Fruit fly (Drosophila melanogaster) whole organism, embryonic: ENCODE measurements around the gene Ant2.
A peak's percentile ranks its signal among the peaks of the same experiment; 100 is the strongest.

Experiments used
- Adf1 ChIP-seq: fragments of 200-800 bp; sonication (Bioruptor generic); IDR thresholded peaks from 2 replicates; pipeline ENCODE4 v1.3.6; 2022; ENCODE audit warnings: missing biosample characterization, missing genetic modification characterization
- CG10267 ChIP-seq: fragments of 200-800 bp; sonication (Bioruptor generic); optimal IDR thresholded peaks from 2 replicates; lab custom pipeline; 2018; ENCODE audit warnings: missing biosample characterization, mild to moderate bottlenecking, missing genetic modification characterization, moderate library complexity
- CG10431 ChIP-seq: fragments of 200-800 bp; sonication (Bioruptor generic); optimal IDR thresholded peaks from 3 replicates; lab custom pipeline; 2018; ENCODE audit warnings: missing biosample characterization, mild to moderate bottlenecking, missing genetic modification characterization
- CG10959 ChIP-seq: fragments of 200-800 bp; sonication (Bioruptor generic); IDR thresholded peaks from 2 replicates; pipeline ENCODE4 v1.3.6; 2022; ENCODE audit warnings: missing biosample characterization, missing genetic modification characterization
- CG12769 ChIP-seq: fragments of 200-800 bp; sonication (Bioruptor generic); optimal IDR thresholded peaks from 2 replicates; lab custom pipeline; 2019; ENCODE audit warnings: missing biosample characterization, mild to moderate bottlenecking, missing genetic modification characterization, moderate library complexity
- CG14667 ChIP-seq: fragments of 200-800 bp; sonication (Bioruptor generic); IDR thresholded peaks from 2 replicates; pipeline ENCODE4 v1.3.6; 2022; ENCODE audit warnings: missing biosample characterization, missing genetic modification characterization
- CG15514 ChIP-seq: fragments of 200-800 bp; sonication (Bioruptor generic); optimal IDR thresholded peaks from 3 replicates; lab custom pipeline; 2017; ENCODE audit warnings: missing biosample characterization, missing genetic modification characterization, mild to moderate bottlenecking, moderate library complexity, missing genetic modification reagents
- CG16815 ChIP-seq: fragments of 200-800 bp; sonication (Bioruptor generic); optimal IDR thresholded peaks from 3 replicates; lab custom pipeline; 2017; ENCODE audit warnings: missing biosample characterization, mild to moderate bottlenecking, missing genetic modification characterization
- CG18262 ChIP-seq: fragments of 200-800 bp; optimal IDR thresholded peaks from 3 replicates; lab custom pipeline; 2019; ENCODE audit warnings: missing biosample characterization, mild to moderate bottlenecking, missing genetic modification characterization, moderate library complexity
- CG18764 ChIP-seq: fragments of 200-800 bp; sonication (Bioruptor generic); optimal IDR thresholded peaks from 3 replicates; lab custom pipeline; 2016; ENCODE audit warnings: missing biosample characterization, missing genetic modification characterization
- CG2116 ChIP-seq: fragments of 200-800 bp; sonication (Bioruptor generic); optimal IDR thresholded peaks from 3 replicates; lab custom pipeline; 2018; ENCODE audit warnings: missing biosample characterization, mild to moderate bottlenecking, missing genetic modification characterization
- CG31365 ChIP-seq: fragments of 200-800 bp; sonication (Bioruptor generic); optimal IDR thresholded peaks from 2 replicates; lab custom pipeline; 2018; ENCODE audit warnings: missing biosample characterization, mild to moderate bottlenecking, missing genetic modification characterization
- CG31441 ChIP-seq: fragments of 200-800 bp; sonication (Bioruptor generic); IDR thresholded peaks from 2 replicates; pipeline ENCODE4 v1.3.6; 2022; ENCODE audit warnings: missing biosample characterization, missing genetic modification characterization
- CG3407 ChIP-seq: fragments of 200-800 bp; sonication (Bioruptor generic); optimal IDR thresholded peaks from 2 replicates; lab custom pipeline; 2018; ENCODE audit warnings: missing biosample characterization, mild to moderate bottlenecking, missing genetic modification characterization
- CG4328 ChIP-seq: fragments of 200-800 bp; sonication (Bioruptor generic); optimal IDR thresholded peaks from 3 replicates; lab custom pipeline; 2017; ENCODE audit warnings: missing biosample characterization, missing genetic modification reagents, missing genetic modification characterization
- CG4404 ChIP-seq: fragments of 200-800 bp; sonication (Bioruptor generic); IDR thresholded peaks from 2 replicates; pipeline ENCODE4 v1.3.6; 2022; ENCODE audit warnings: missing biosample characterization, missing genetic modification characterization
- CG6813 ChIP-seq: fragments of 200-800 bp; sonication (Bioruptor generic); optimal IDR thresholded peaks from 2 replicates; lab custom pipeline; 2017; ENCODE audit warnings: missing biosample characterization, missing genetic modification characterization, mild to moderate bottlenecking, moderate library complexity, missing genetic modification reagents
- CG9797 ChIP-seq: fragments of 200-800 bp; sonication (Bioruptor generic); optimal IDR thresholded peaks from 3 replicates; lab custom pipeline; 2018; ENCODE audit warnings: missing biosample characterization, mild to moderate bottlenecking, missing genetic modification characterization
- CoRest ChIP-seq: fragments of 200-800 bp; sonication (Bioruptor generic); optimal IDR thresholded peaks from 3 replicates; lab custom pipeline; 2018; ENCODE audit warnings: missing biosample characterization, mild to moderate bottlenecking, missing genetic modification characterization, moderate library complexity
- D19A ChIP-seq: fragments of 200-800 bp; optimal IDR thresholded peaks from 3 replicates; lab custom pipeline; 2019; ENCODE audit warnings: missing biosample characterization, mild to moderate bottlenecking, missing genetic modification characterization, moderate library complexity
- E2f1 ChIP-seq: fragments of 200-800 bp; sonication (Bioruptor generic); IDR thresholded peaks from 2 replicates; pipeline ENCODE4 v1.3.6; 2022; ENCODE audit warnings: missing biosample characterization, missing genetic modification characterization
- Elba2 ChIP-seq: fragments of 200-800 bp; sonication (Bioruptor generic); optimal IDR thresholded peaks from 3 replicates; lab custom pipeline; 2016; ENCODE audit warnings: missing biosample characterization, missing genetic modification characterization
- H2.0 ChIP-seq: fragments of 200-800 bp; sonication (Bioruptor generic); IDR thresholded peaks from 2 replicates; pipeline ENCODE4 v1.3.6; 2022; ENCODE audit warnings: missing biosample characterization, missing genetic modification characterization
- HmgD ChIP-seq: fragments of 200-800 bp; sonication (Bioruptor generic); optimal IDR thresholded peaks from 3 replicates; lab custom pipeline; 2016; ENCODE audit warnings: missing biosample characterization, missing genetic modification characterization
- Hr51 ChIP-seq, 2 experiments: fragments of 200-800 bp; sonication (Bioruptor generic); optimal IDR thresholded peaks; 2 replicates in 1 of 2; 3 replicates in 1 of 2; lab custom pipeline; 2016 to 2018; ENCODE audit warnings: missing biosample characterization in 2 of 2, missing genetic modification characterization in 2 of 2, mild to moderate bottlenecking in 1 of 2, moderate library complexity in 1 of 2
- Lpt ChIP-seq: fragments of >200 bp; optimal IDR thresholded peaks from 2 replicates; lab custom pipeline; 2018; ENCODE audit warnings: missing biosample characterization, missing genetic modification characterization
- MESR4 ChIP-seq: fragments of 200-800 bp; sonication (Bioruptor generic); optimal IDR thresholded peaks from 2 replicates; lab custom pipeline; 2018; ENCODE audit warnings: missing biosample characterization, mild to moderate bottlenecking, missing genetic modification characterization, moderate library complexity
- Med ChIP-seq: fragments of 200-800 bp; sonication (Bioruptor generic); peaks from one replicate; lab custom pipeline; 2016; ENCODE audit warnings: missing biosample characterization, missing genetic modification characterization, mild to moderate bottlenecking, inconsistent platforms, moderate library complexity
- Meics ChIP-seq: fragments of 200-800 bp; sonication (Bioruptor generic); optimal IDR thresholded peaks from 2 replicates; lab custom pipeline; 2017; ENCODE audit warnings: missing biosample characterization, mild to moderate bottlenecking, missing genetic modification characterization
- NfI ChIP-seq: fragments of 200-800 bp; sonication (Bioruptor generic); optimal IDR thresholded peaks from 3 replicates; lab custom pipeline; 2018; ENCODE audit warnings: missing biosample characterization, mild to moderate bottlenecking, missing genetic modification characterization, moderate library complexity
- Sin3A ChIP-seq: fragments of >200 bp; optimal IDR thresholded peaks from 2 replicates; lab custom pipeline; 2018
- Sry-δ ChIP-seq: fragments of 200-800 bp; sonication (Bioruptor generic); optimal IDR thresholded peaks from 2 replicates; lab custom pipeline; 2016; ENCODE audit warnings: missing biosample characterization, missing genetic modification characterization
- amos ChIP-seq: fragments of 200-800 bp; sonication (Bioruptor generic); IDR thresholded peaks from 2 replicates; pipeline ENCODE4 v1.3.6; 2022; ENCODE audit warnings: missing biosample characterization, missing genetic modification characterization; ENCODE audit not compliant: partially characterized antibody
- bab2 ChIP-seq: fragments of 200-800 bp; sonication (Bioruptor generic); optimal IDR thresholded peaks from 2 replicates; lab custom pipeline; 2016; ENCODE audit warnings: missing biosample characterization, missing genetic modification characterization
- bigmax ChIP-seq: fragments of 200-800 bp; sonication (Bioruptor generic); optimal IDR thresholded peaks from 2 replicates; lab custom pipeline; 2018; ENCODE audit warnings: missing biosample characterization, mild to moderate bottlenecking, missing genetic modification characterization
- cato ChIP-seq: fragments of 200-800 bp; sonication (Bioruptor generic); optimal IDR thresholded peaks from 2 replicates; lab custom pipeline; 2016; ENCODE audit warnings: missing biosample characterization, missing genetic modification characterization, borderline replicate concordance
- ems ChIP-seq: fragments of 200-800 bp; sonication (Bioruptor generic); optimal IDR thresholded peaks from 3 replicates; lab custom pipeline; 2016; ENCODE audit warnings: missing biosample characterization, missing genetic modification characterization
- ftz-f1 ChIP-seq: fragments of 200-800 bp; sonication (Bioruptor generic); optimal IDR thresholded peaks from 2 replicates; lab custom pipeline; 2016; ENCODE audit warnings: missing biosample characterization, missing genetic modification characterization
- gfzf ChIP-seq: fragments of 200-800 bp; sonication (Bioruptor generic); optimal IDR thresholded peaks from 2 replicates; lab custom pipeline; 2016; ENCODE audit warnings: missing biosample characterization, mild to moderate bottlenecking, missing genetic modification characterization, moderate library complexity
- grau ChIP-seq: fragments of 200-800 bp; optimal IDR thresholded peaks from 3 replicates; lab custom pipeline; 2019; ENCODE audit warnings: missing biosample characterization, mild to moderate bottlenecking, missing genetic modification characterization, moderate library complexity
- grn ChIP-seq: fragments of 200-800 bp; sonication (Bioruptor generic); optimal IDR thresholded peaks from 3 replicates; lab custom pipeline; 2017; ENCODE audit warnings: missing biosample characterization, missing genetic modification characterization
- h ChIP-seq: fragments of >200 bp; optimal IDR thresholded peaks from 2 replicates; lab custom pipeline; 2017
- jigr1 ChIP-seq: fragments of 200-800 bp; sonication (Bioruptor generic); IDR thresholded peaks from 3 replicates; pipeline ENCODE4 v1.3.6; 2022; ENCODE audit warnings: missing biosample characterization, missing genetic modification characterization
- nerfin-1 ChIP-seq: fragments of 200-800 bp; sonication (Bioruptor generic); optimal IDR thresholded peaks from 3 replicates; lab custom pipeline; 2019; ENCODE audit warnings: missing biosample characterization, mild to moderate bottlenecking, missing genetic modification characterization, moderate library complexity
- onecut ChIP-seq: fragments of 200-800 bp; sonication (Bioruptor generic); IDR thresholded peaks from 2 replicates; pipeline ENCODE4 v1.3.6; 2022; ENCODE audit warnings: missing biosample characterization, missing genetic modification characterization
- pnt ChIP-seq: fragments of 200-800 bp; sonication (Bioruptor generic); optimal IDR thresholded peaks from 3 replicates; lab custom pipeline; 2016; ENCODE audit warnings: missing biosample characterization, missing genetic modification characterization
- row ChIP-seq: fragments of 200-800 bp; sonication (Bioruptor generic); IDR thresholded peaks from 3 replicates; pipeline ENCODE4 v1.3.6; 2022; ENCODE audit warnings: missing biosample characterization, missing genetic modification characterization
- sens ChIP-seq: fragments of 200-800 bp; sonication (Bioruptor generic); peaks from one replicate; lab custom pipeline; 2016; ENCODE audit warnings: missing biosample characterization, missing genetic modification characterization
- sens-2 ChIP-seq: fragments of 200-800 bp; sonication (Bioruptor generic); IDR thresholded peaks from 2 replicates; pipeline ENCODE4 v1.3.6; 2022; ENCODE audit warnings: missing biosample characterization, missing genetic modification characterization
- tap ChIP-seq: fragments of 200-800 bp; optimal IDR thresholded peaks from 3 replicates; lab custom pipeline; 2019; ENCODE audit warnings: missing biosample characterization, mild to moderate bottlenecking, missing genetic modification characterization, moderate library complexity
- tio ChIP-seq: fragments of 200-800 bp; sonication (Bioruptor generic); optimal IDR thresholded peaks from 2 replicates; lab custom pipeline; 2017; ENCODE audit warnings: missing biosample characterization, missing genetic modification characterization, inconsistent platforms
- twi ChIP-seq: fragments of 200-800 bp; optimal IDR thresholded peaks from 2 replicates; lab custom pipeline; 2019; ENCODE audit warnings: missing biosample characterization, mild to moderate bottlenecking, missing genetic modification characterization, moderate library complexity
- yki ChIP-seq: fragments of >200 bp; optimal IDR thresholded peaks from 3 replicates; lab custom pipeline; 2018

Gene Ant2

DNA sequence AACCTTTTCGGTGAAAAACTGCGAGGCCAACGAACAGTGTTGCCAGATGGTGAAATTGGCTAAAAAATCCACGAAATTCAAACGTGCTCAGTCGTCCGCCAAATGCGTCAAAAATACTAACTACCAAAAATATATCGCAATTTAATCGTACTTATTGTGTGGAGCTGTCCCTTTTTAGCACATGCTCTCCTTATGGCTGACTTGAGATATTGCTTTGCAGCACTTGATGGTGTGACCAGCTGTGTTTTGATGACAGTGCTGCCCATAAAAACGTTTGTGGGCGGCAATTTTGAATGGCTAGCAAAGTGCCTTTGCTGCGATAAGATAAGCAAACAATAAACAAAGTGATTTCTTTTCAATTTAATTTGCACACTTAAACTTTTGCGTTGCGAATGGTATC, 22.5 kb downstream of the Ant2 start, which contains the start of gene Tango5:
Gene Tango5 (minus strand): TSS at position 208 of the 400 bp plus-strand sequence.
- TF ChIP-seq H2.0: no peak
- TF ChIP-seq CG4404: no peak
- TF ChIP-seq Sin3A (lab: Kevin White, UChicago): peak; percentile 94
- TF ChIP-seq HmgD (GFP tag; lab: Kevin White, UChicago): peak; percentile 79
- TF ChIP-seq CG3407: no peak
- no peak for TF ChIP-seq tio (GFP tag; lab: Kevin White, UChicago)
- TF ChIP-seq ems (GFP tag; lab: Kevin White, UChicago): no peak
- no peak for TF ChIP-seq nerfin-1 (tag; lab: Kevin White, UChicago)
- no peak for TF ChIP-seq tap
- TF ChIP-seq grn (GFP tag; lab: Kevin White, UChicago): peak; percentile 51
- no peak for TF ChIP-seq MESR4 (GFP tag; lab: Kevin White, UChicago)
- no peak for TF ChIP-seq E2f1 (GFP tag; lab: Robert Waterston, UW)
- TF ChIP-seq bigmax (GFP tag; lab: Kevin White, UChicago): no peak
- TF ChIP-seq CG9797 (GFP tag; lab: Kevin White, UChicago): peak; percentile 99
- no peak for TF ChIP-seq sens
- TF ChIP-seq CG10267 (tag; lab: Kevin White, UChicago): peak; percentile 61
- no peak for TF ChIP-seq sens-2 (GFP tag; lab: Robert Waterston, UW)
- no peak for TF ChIP-seq cato (GFP tag; lab: Kevin White, UChicago)
- TF ChIP-seq CG14667 (GFP tag; lab: Robert Waterston, UW): no peak
- no peak for TF ChIP-seq CG6813 (GFP tag; lab: Kevin White, UChicago)
- no peak for TF ChIP-seq jigr1
- TF ChIP-seq grau (tag; lab: Kevin White, UChicago): peak; percentile 1
- no peak for TF ChIP-seq bab2 (GFP tag; lab: Kevin White, UChicago)
- TF ChIP-seq CG16815 (GFP tag; lab: Kevin White, UChicago): no peak
- TF ChIP-seq row (GFP tag; lab: Robert Waterston, UW): 0 out of 3 replicates have a peak, but pooled peaks have one; percentile 25
- TF ChIP-seq CG2116 (GFP tag; lab: Kevin White, UChicago): peak; percentile 58
- TF ChIP-seq CG4328 (GFP tag; lab: Kevin White, UChicago): no peak
- no peak for TF ChIP-seq CG10959
- TF ChIP-seq h (lab: Kevin White, UChicago): no peak
- TF ChIP-seq D19A: no peak
- TF ChIP-seq gfzf (GFP tag; lab: Kevin White, UChicago): peak; percentile 93
- no peak for TF ChIP-seq Lpt (GFP tag; lab: Kevin White, UChicago)
- 0 out of 2 replicates have a peak, but pooled peaks have one; percentile 15 for TF ChIP-seq CG31441 (GFP tag; lab: Robert Waterston, UW)
- peak; percentile 45 for TF ChIP-seq CoRest (tag; lab: Kevin White, UChicago)
- peak; percentile 61; the same call in 1 of the 2 replicates for TF ChIP-seq amos (GFP tag; lab: Robert Waterston, UW)
- no peak for TF ChIP-seq NfI (GFP tag; lab: Kevin White, UChicago)
- TF ChIP-seq pnt (GFP tag; lab: Kevin White, UChicago): no peak
- TF ChIP-seq CG18764 (GFP tag; lab: Kevin White, UChicago): no peak
- peak; percentile 10 for TF ChIP-seq CG12769 (tag; lab: Kevin White, UChicago)
- TF ChIP-seq Elba2 (GFP tag; lab: Kevin White, UChicago): peak; percentile 34
- no peak for TF ChIP-seq CG10431 (GFP tag; lab: Kevin White, UChicago)
- TF ChIP-seq Hr51 (GFP tag; optimal IDR thresholded peaks at IDR 0.05; lab: Kevin White, UChicago): no peak
- no peak for TF ChIP-seq onecut (GFP tag; lab: Robert Waterston, UW)
- TF ChIP-seq yki (lab: Kevin White, UChicago): no peak
- peak; percentile 38 for TF ChIP-seq twi
- no peak for TF ChIP-seq CG18262 (tag; lab: Kevin White, UChicago)
- TF ChIP-seq Med (GFP tag; lab: Kevin White, UChicago): peak; percentile 48
- TF ChIP-seq CG15514: peak; percentile 58
- no peak for TF ChIP-seq CG31365
- TF ChIP-seq ftz-f1: peak; percentile 85
- no peak for TF ChIP-seq Meics
- TF ChIP-seq Sry-δ (GFP tag; lab: Kevin White, UChicago): peak; percentile 65
- no peak for TF ChIP-seq Adf1 (GFP tag; lab: Robert Waterston, UW)
